Fruit fly (Drosophila melanogaster): ENCODE results near the gene comt.
A peak's percentile ranks its signal among the peaks of the same experiment; 100 is the strongest.

DNA sequence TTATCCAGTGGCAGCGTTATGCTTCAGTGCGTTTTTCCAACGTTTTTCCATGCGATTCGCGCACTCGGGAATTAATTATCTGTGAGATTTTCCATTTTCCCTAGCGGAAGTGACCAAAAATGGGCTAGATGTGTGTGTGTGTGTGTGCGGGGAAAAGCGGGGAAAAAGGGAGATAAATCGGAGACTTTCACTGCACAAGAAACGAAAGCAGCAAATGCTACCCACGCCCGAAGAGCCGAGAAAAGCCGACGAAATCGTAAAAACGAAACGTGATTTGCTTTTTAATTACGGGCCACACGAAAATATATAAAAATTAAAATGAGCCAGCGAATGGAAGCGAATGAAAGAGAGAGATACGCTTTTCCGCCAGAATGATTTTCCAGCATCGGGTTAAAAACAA, 11.0 kb upstream of the comt start:
- TF ChIP-seq oc (tag; optimal IDR thresholded peaks at IDR 0.05), result no peak
- no peak for TF ChIP-seq CG11247 (GFP tag; IDR thresholded peaks at IDR 0.05)
- no peak for TF ChIP-seq CG6683 (GFP tag; optimal IDR thresholded peaks at IDR 0.05)
- peak; percentile 89 for TF ChIP-seq Blimp-1 (GFP tag; optimal IDR thresholded peaks at IDR 0.05)
- TF ChIP-seq Gug (GFP tag; IDR thresholded peaks at IDR 0.05), result no peak
- TF ChIP-seq mirr (GFP tag; optimal IDR thresholded peaks at IDR 0.05), result no peak
- TF ChIP-seq Max (GFP tag; optimal IDR thresholded peaks at IDR 0.05), result no peak
- TF ChIP-seq NFAT (GFP tag; IDR thresholded peaks at IDR 0.05), result no peak
- no peak for TF ChIP-seq unc-4 (GFP tag; IDR thresholded peaks at IDR 0.05; ENCODE audit: partially characterized antibody)
- no peak for TF ChIP-seq h (optimal IDR thresholded peaks at IDR 0.05)
- no peak for TF ChIP-seq vvl (GFP tag; IDR thresholded peaks at IDR 0.05)
- no peak for TF ChIP-seq CG32772 (GFP tag; IDR thresholded peaks at IDR 0.05)
